Worm (Caenorhabditis elegans) whole organism, L1 larva: ENCODE data around the gene F59E12.6.

Experiments used
- aha-1 ChIP-seq: fragments of 150-350 bp; optimal IDR thresholded peaks from 2 replicates; lab custom pipeline; 2014; ENCODE audit warnings: missing biosample characterization, missing genetic modification characterization
- aly-2 ChIP-seq: fragments of 150-350 bp; optimal IDR thresholded peaks from 2 replicates; lab custom pipeline; 2014; ENCODE audit warnings: missing biosample characterization, missing genetic modification characterization
- lin-13 ChIP-seq: fragments of 150-350 bp; optimal IDR thresholded peaks from 2 replicates; lab custom pipeline; 2014; ENCODE audit warnings: missing biosample characterization, missing genetic modification reagents, missing genetic modification characterization
- lsy-2 ChIP-seq, 2 experiments: fragments of 150-350 bp; optimal IDR thresholded peaks; 2 replicates each; lab custom pipeline; 2014; ENCODE audit warnings: missing biosample characterization in 2 of 2, missing genetic modification characterization in 2 of 2
- mdl-1 ChIP-seq, 2 experiments: fragments of 150-350 bp; optimal IDR thresholded peaks; 2 replicates each; lab custom pipeline; 2014 to 2017; ENCODE audit warnings: missing biosample characterization in 2 of 2, missing genetic modification characterization in 2 of 2, inconsistent platforms in 1 of 2
- nhr-12 ChIP-seq: sonication (generic microtip); optimal IDR thresholded peaks from 2 replicates; lab custom pipeline; 2017; ENCODE audit warnings: missing biosample characterization, missing genetic modification characterization
- tbx-2 ChIP-seq: sonication (generic microtip); optimal IDR thresholded peaks from 2 replicates; lab custom pipeline; 2016; ENCODE audit warnings: missing genetic modification characterization, missing compliant biosample characterization
- unc-62 ChIP-seq: fragments of 150-350 bp; optimal IDR thresholded peaks from 2 replicates; lab custom pipeline; 2014; ENCODE audit warnings: missing biosample characterization, missing genetic modification reagents, missing genetic modification characterization

DNA sequence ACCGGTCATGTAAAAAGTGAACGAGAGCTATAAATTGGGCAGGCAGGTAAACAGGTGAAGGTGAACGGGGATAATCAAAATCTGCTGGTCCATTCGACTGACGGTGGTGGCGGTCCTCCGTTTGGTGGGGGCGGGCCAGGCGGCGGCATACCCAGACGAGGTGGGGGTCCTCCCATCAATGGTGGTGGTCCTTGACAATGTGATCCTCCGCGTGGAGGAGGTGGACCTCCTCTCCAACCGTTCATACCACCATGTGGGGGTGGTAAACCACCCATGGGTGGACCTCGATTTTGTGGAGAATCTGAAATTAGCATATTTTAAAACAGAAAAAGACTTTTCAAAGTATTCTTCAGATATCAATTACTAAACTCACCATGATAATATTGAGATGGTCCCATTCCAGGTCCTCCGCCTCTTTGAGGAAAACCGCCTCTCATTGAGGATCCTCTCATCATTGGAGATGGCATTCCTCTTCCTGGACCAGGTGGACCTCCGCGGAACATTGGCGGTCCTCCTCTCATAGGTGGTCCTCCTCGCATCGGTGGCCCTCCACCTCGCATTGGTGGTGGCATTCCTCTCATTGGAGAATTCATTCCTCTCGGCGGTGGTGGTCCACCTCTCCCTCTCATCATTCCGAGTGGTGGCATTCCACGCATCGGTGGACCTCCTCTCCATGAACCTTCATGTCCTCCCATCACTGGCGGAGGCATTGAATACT lies 9.8 kb upstream of the F59E12.6 start:
- TF ChIP-seq unc-62 (GFP tag; lab: Kevin White, UChicago) (no peak), aha-1 (tag; lab: Kevin White, UChicago) (no peak), aly-2 (tag; lab: Kevin White, UChicago) (no peak), lin-13 (no peak), nhr-12 (tag; lab: Kevin White, UChicago) (no peak), tbx-2 (tag; lab: Kevin White, UChicago) (no peak), lsy-2 (tag; optimal IDR thresholded peaks at IDR 0.05; lab: Kevin White, UChicago) (no peak), mdl-1 (tag; optimal IDR thresholded peaks at IDR 0.05; lab: Kevin White, UChicago) (no peak)
